Worm (Caenorhabditis elegans) whole organism, mixed stage, embryonic: ENCODE measurements around the gene C05G5.2.

Experiments
- M03D4.4 ChIP-seq: sonication (generic microtip); optimal IDR thresholded peaks from 2 replicates; lab custom pipeline; 2017; ENCODE audit warnings: mild to moderate bottlenecking, missing genetic modification characterization, missing compliant biosample characterization
- bed-3 ChIP-seq: fragments of 200-800 bp; sonication (Bioruptor generic); optimal IDR thresholded peaks from 3 replicates; lab custom pipeline; 2018; ENCODE audit warnings: mild to moderate bottlenecking, missing genetic modification characterization, moderate library complexity, missing compliant biosample characterization
- blmp-1 ChIP-seq: fragments of 150-350 bp; optimal IDR thresholded peaks from 2 replicates; lab custom pipeline; 2014; ENCODE audit warnings: missing biosample characterization, missing genetic modification characterization
- ceh-39 ChIP-seq: fragments of 150-350 bp; optimal IDR thresholded peaks from 2 replicates; lab custom pipeline; 2014; ENCODE audit warnings: missing biosample characterization, missing genetic modification characterization
- ceh-43 ChIP-seq: fragments of 200-800 bp; sonication (Bioruptor generic); optimal IDR thresholded peaks from 2 replicates; lab custom pipeline; 2018; ENCODE audit warnings: mild to moderate bottlenecking, missing genetic modification characterization, moderate library complexity, missing compliant biosample characterization
- ceh-83 ChIP-seq: fragments of 200-800 bp; sonication (Bioruptor generic); optimal IDR thresholded peaks from 2 replicates; lab custom pipeline; 2018; ENCODE audit warnings: mild to moderate bottlenecking, missing genetic modification characterization, missing compliant biosample characterization
- ces-1 ChIP-seq: fragments of 150-350 bp; optimal IDR thresholded peaks from 2 replicates; lab custom pipeline; 2014; ENCODE audit warnings: missing biosample characterization, missing genetic modification reagents, missing genetic modification characterization
- cnd-1 ChIP-seq: fragments of 200-800 bp; sonication (Bioruptor generic); optimal IDR thresholded peaks from 2 replicates; lab custom pipeline; 2018; ENCODE audit warnings: mild to moderate bottlenecking, missing genetic modification characterization, missing compliant biosample characterization
- drap-1 ChIP-seq: fragments of 200-800 bp; sonication (Bioruptor generic); optimal IDR thresholded peaks from 3 replicates; lab custom pipeline; 2018; ENCODE audit warnings: mild to moderate bottlenecking, missing genetic modification characterization, missing compliant biosample characterization
- elt-1 ChIP-seq: sonication (generic microtip); optimal IDR thresholded peaks from 2 replicates; lab custom pipeline; 2017; ENCODE audit warnings: missing genetic modification characterization, mild to moderate bottlenecking, missing compliant biosample characterization, antibody characterized with exemption, moderate library complexity, borderline replicate concordance; ENCODE audit not compliant: insufficient read depth
- elt-3 ChIP-seq: fragments of 150-350 bp; optimal IDR thresholded peaks from 2 replicates; lab custom pipeline; 2014; ENCODE audit warnings: missing biosample characterization, missing genetic modification characterization
- flh-1 ChIP-seq: fragments of 200-800 bp; sonication (Bioruptor generic); optimal IDR thresholded peaks from 2 replicates; lab custom pipeline; 2018; ENCODE audit warnings: mild to moderate bottlenecking, missing genetic modification characterization, moderate library complexity, missing compliant biosample characterization
- ham-2 ChIP-seq: fragments of 200-800 bp; sonication (Bioruptor generic); optimal IDR thresholded peaks from 2 replicates; lab custom pipeline; 2018; ENCODE audit warnings: mild to moderate bottlenecking, missing genetic modification characterization, missing compliant biosample characterization
- hlh-1 ChIP-seq: fragments of 150-350 bp; optimal IDR thresholded peaks from 2 replicates; lab custom pipeline; 2014; ENCODE audit warnings: missing biosample characterization, missing genetic modification reagents, missing genetic modification characterization
- lin-13 ChIP-seq: fragments of 150-350 bp; optimal IDR thresholded peaks from 2 replicates; lab custom pipeline; 2014; ENCODE audit warnings: missing biosample characterization, missing genetic modification characterization
- lin-32 ChIP-seq: fragments of 200-800 bp; sonication (Bioruptor generic); optimal IDR thresholded peaks from 2 replicates; lab custom pipeline; 2018; ENCODE audit warnings: mild to moderate bottlenecking, missing genetic modification characterization, missing compliant biosample characterization
- lsy-2 ChIP-seq: fragments of 150-350 bp; optimal IDR thresholded peaks from 2 replicates; lab custom pipeline; 2014; ENCODE audit warnings: missing biosample characterization, missing genetic modification characterization
- mab-5 ChIP-seq: fragments of 150-350 bp; optimal IDR thresholded peaks from 2 replicates; lab custom pipeline; 2014; ENCODE audit warnings: missing biosample characterization, missing genetic modification characterization
- mep-1 ChIP-seq: fragments of 150-350 bp; optimal IDR thresholded peaks from 2 replicates; lab custom pipeline; 2017; ENCODE audit warnings: missing biosample characterization, missing genetic modification reagents, missing genetic modification characterization, inconsistent platforms
- mls-2 ChIP-seq: sonication (generic microtip); optimal IDR thresholded peaks from 2 replicates; lab custom pipeline; 2016; ENCODE audit warnings: mild to moderate bottlenecking, missing genetic modification characterization, moderate library complexity, missing compliant biosample characterization
- nhr-12 ChIP-seq: fragments of 150-350 bp; optimal IDR thresholded peaks from 2 replicates; lab custom pipeline; 2014; ENCODE audit warnings: missing biosample characterization, missing genetic modification characterization
- nhr-2 ChIP-seq: fragments of 150-350 bp; optimal IDR thresholded peaks from 2 replicates; lab custom pipeline; 2014; ENCODE audit warnings: missing biosample characterization, missing genetic modification characterization
- nhr-237 ChIP-seq: fragments of 150-350 bp; optimal IDR thresholded peaks from 2 replicates; lab custom pipeline; 2014; ENCODE audit warnings: missing biosample characterization, missing genetic modification characterization
- nhr-28 ChIP-seq: fragments of 150-350 bp; optimal IDR thresholded peaks from 2 replicates; lab custom pipeline; 2014; ENCODE audit warnings: missing biosample characterization, missing genetic modification characterization
- nhr-76 ChIP-seq: sonication (generic microtip); optimal IDR thresholded peaks from 2 replicates; lab custom pipeline; 2017; ENCODE audit warnings: missing biosample characterization, missing genetic modification characterization
- pha-4 ChIP-seq: fragments of 150-350 bp; optimal IDR thresholded peaks from 2 replicates; lab custom pipeline; 2018; ENCODE audit warnings: missing biosample characterization, missing genetic modification reagents, missing genetic modification characterization
- sem-2 ChIP-seq: fragments of 200-800 bp; sonication (Bioruptor generic); optimal IDR thresholded peaks from 2 replicates; lab custom pipeline; 2018; ENCODE audit warnings: mild to moderate bottlenecking, missing genetic modification characterization, missing compliant biosample characterization
- snpc-4 ChIP-seq: fragments of 150-350 bp; optimal IDR thresholded peaks from 2 replicates; lab custom pipeline; 2014; ENCODE audit warnings: missing biosample characterization, missing genetic modification characterization
- sptf-1 ChIP-seq: sonication (generic microtip); optimal IDR thresholded peaks from 2 replicates; lab custom pipeline; 2017; ENCODE audit warnings: mild to moderate bottlenecking, missing genetic modification characterization, moderate library complexity, missing compliant biosample characterization
- tbx-8 ChIP-seq: fragments of 200-800 bp; sonication (Bioruptor generic); optimal IDR thresholded peaks from 2 replicates; lab custom pipeline; 2018; ENCODE audit warnings: mild to moderate bottlenecking, missing genetic modification characterization, moderate library complexity, missing compliant biosample characterization
- unc-120 ChIP-seq: sonication (generic microtip); optimal IDR thresholded peaks from 2 replicates; lab custom pipeline; 2017; ENCODE audit warnings: missing genetic modification characterization, missing compliant biosample characterization; ENCODE audit not compliant: poor library complexity, severe bottlenecking
- unc-39 ChIP-seq: fragments of 150-350 bp; optimal IDR thresholded peaks from 2 replicates; lab custom pipeline; 2014; ENCODE audit warnings: missing biosample characterization, missing genetic modification characterization
- unc-62 ChIP-seq: fragments of 150-350 bp; optimal IDR thresholded peaks from 2 replicates; lab custom pipeline; 2014; ENCODE audit warnings: missing biosample characterization, missing genetic modification reagents, missing genetic modification characterization
- zip-8 ChIP-seq: fragments of 150-350 bp; optimal IDR thresholded peaks from 2 replicates; lab custom pipeline; 2014; ENCODE audit warnings: missing biosample characterization, missing genetic modification characterization
- ztf-11 ChIP-seq: fragments of 150-350 bp; optimal IDR thresholded peaks from 2 replicates; lab custom pipeline; 2014; ENCODE audit warnings: missing biosample characterization, missing genetic modification characterization

The C05G5.2 gene

ce11 chrX:14746948-14747347, at the start of gene C05G5.2:
Gene C05G5.2, plus strand, starts transcription at chrX:14747303.
- TF ChIP-seq unc-120 (tag; lab: Kevin White, UChicago) = peak; percentile 66
- TF ChIP-seq flh-1 = no peak
- peak; percentile 6 for TF ChIP-seq ceh-43 (GFP tag; lab: Kevin White, UChicago)
- no peak for TF ChIP-seq snpc-4
- no peak for TF ChIP-seq drap-1 (GFP tag; lab: Kevin White, UChicago)
- TF ChIP-seq mab-5 (tag; lab: Kevin White, UChicago) = no peak
- TF ChIP-seq M03D4.4 = peak; percentile 27
- peak; percentile 51 for TF ChIP-seq lin-13 (tag; lab: Kevin White, UChicago)
- TF ChIP-seq ham-2 (GFP tag; lab: Kevin White, UChicago) = no peak
- peak; percentile 39 for TF ChIP-seq ceh-39 (tag; lab: Kevin White, UChicago)
- TF ChIP-seq nhr-12 = no peak
- TF ChIP-seq sem-2 (GFP tag; lab: Kevin White, UChicago) = no peak
- TF ChIP-seq mls-2 (tag; lab: Kevin White, UChicago) = peak; percentile 47
- TF ChIP-seq nhr-2 (tag; lab: Kevin White, UChicago) = peak; percentile 16
- peak; percentile 49 for TF ChIP-seq cnd-1 (tag; lab: Kevin White, UChicago)
- peak; percentile 36 for TF ChIP-seq sptf-1 (tag; lab: Kevin White, UChicago)
- peak; percentile 33 for TF ChIP-seq unc-62 (GFP tag; lab: Kevin White, UChicago)
- TF ChIP-seq tbx-8 (GFP tag; lab: Kevin White, UChicago) = no peak
- peak; percentile 42 for TF ChIP-seq ces-1
- TF ChIP-seq blmp-1 (tag; lab: Kevin White, UChicago) = no peak
- TF ChIP-seq ceh-83 = peak; percentile 16
- TF ChIP-seq nhr-237 (tag; lab: Kevin White, UChicago) = peak; percentile 75
- TF ChIP-seq nhr-76 (tag; lab: Kevin White, UChicago) = no peak
- no peak for TF ChIP-seq elt-1 (tag; lab: Kevin White, UChicago)
- TF ChIP-seq zip-8 (tag; lab: Kevin White, UChicago) = no peak
- TF ChIP-seq mep-1 = peak; percentile 92
- no peak for TF ChIP-seq nhr-28 (tag; lab: Kevin White, UChicago)
- TF ChIP-seq lsy-2 = peak; percentile 68
- TF ChIP-seq hlh-1 (tag; lab: Kevin White, UChicago) = peak; percentile 12
- TF ChIP-seq pha-4 (tag; lab: Kevin White, UChicago) = peak; percentile 41
- no peak for TF ChIP-seq bed-3 (GFP tag; lab: Kevin White, UChicago)
- peak; percentile 56 for TF ChIP-seq elt-3
- no peak for TF ChIP-seq lin-32 (GFP tag; lab: Kevin White, UChicago)
- TF ChIP-seq unc-39 = no peak
- TF ChIP-seq ztf-11 = no peak

- TF ChIP-seq unc-120 (tag; lab: Kevin White, UChicago) = no peak
- TF ChIP-seq elt-1 (tag; lab: Kevin White, UChicago) = peak; percentile 92
- no peak for TF ChIP-seq nhr-28 (tag; lab: Kevin White, UChicago)
- TF ChIP-seq lsy-2 = no peak
- TF ChIP-seq ces-1 = no peak
- TF ChIP-seq unc-39 = no peak
- TF ChIP-seq nhr-2 (tag; lab: Kevin White, UChicago) = peak; percentile 32
- TF ChIP-seq unc-62 (GFP tag; lab: Kevin White, UChicago) = no peak
- TF ChIP-seq nhr-76 (tag; lab: Kevin White, UChicago) = no peak
- no peak for TF ChIP-seq bed-3 (GFP tag; lab: Kevin White, UChicago)
Measured at ce11 chrX:14699866-14700265, 47.2 kb upstream of the C05G5.2 start, which contains the start of gene hch-1. Gene hch-1, minus strand, starts transcription at chrX:14699977.

ce11 chrX:14701490-14701889, 45.6 kb upstream of the C05G5.2 start, which contains the start of gene F40E10.5:
Gene F40E10.5, plus strand, starts transcription at chrX:14701790.
- peak; percentile 39 for TF ChIP-seq nhr-2 (tag; lab: Kevin White, UChicago)
- TF ChIP-seq nhr-237 (tag; lab: Kevin White, UChicago) = no peak

ce11 chrX:14704933-14705332, 42.2 kb upstream of the C05G5.2 start:
- TF ChIP-seq flh-1 = no peak
- no peak for TF ChIP-seq mls-2 (tag; lab: Kevin White, UChicago)
- no peak for TF ChIP-seq ceh-39 (tag; lab: Kevin White, UChicago)
- TF ChIP-seq ztf-11 = no peak
- TF ChIP-seq snpc-4 = no peak
- TF ChIP-seq, all 35 proteins: peak for 0
